Worm (Caenorhabditis elegans): ENCODE results near the gene mig-21.

DNA sequence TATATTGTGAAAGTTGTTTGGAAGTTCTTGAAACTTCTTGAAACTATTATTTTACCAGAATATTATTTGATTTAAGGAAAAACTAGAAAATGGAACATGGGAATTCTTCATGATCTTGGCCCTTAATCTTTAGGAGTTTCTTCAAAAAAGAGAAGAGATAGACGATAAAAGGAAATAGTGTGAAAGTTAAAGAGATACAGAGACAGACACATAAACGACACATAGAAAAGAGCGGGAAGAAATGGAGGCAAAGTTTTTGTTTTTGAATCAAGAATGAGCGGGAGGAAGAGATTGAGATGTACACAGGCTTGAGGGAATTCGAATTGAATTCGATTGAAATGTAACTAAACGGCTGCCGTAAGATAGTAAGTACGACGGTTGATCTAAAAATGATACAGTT is 19.3 kb upstream of the mig-21 start:
- TF ChIP-seq elt-2 (tag; optimal IDR thresholded peaks at IDR 0.05) (no peak), nhr-12 (tag; optimal IDR thresholded peaks at IDR 0.05) (no peak), elt-3 (tag; optimal IDR thresholded peaks at IDR 0.05) (no peak), nhr-76 (tag; optimal IDR thresholded peaks at IDR 0.05) (no peak), lin-13 (GFP tag; optimal IDR thresholded peaks at IDR 0.05) (no peak), ceh-63 (GFP tag; optimal IDR thresholded peaks at IDR 0.05) (no peak), zag-1 (tag; optimal IDR thresholded peaks at IDR 0.05) (no peak), nhr-237 (tag; optimal IDR thresholded peaks at IDR 0.05) (no peak)
